Fruit fly (Drosophila melanogaster) whole organism, embryonic: ENCODE results near the gene CG13008.
A peak's percentile ranks its signal among the peaks of the same experiment; 100 is the strongest.

Source experiments
- BtbVII ChIP-seq: fragments of 200-800 bp; sonication (Bioruptor generic); optimal IDR thresholded peaks from 3 replicates; lab custom pipeline; 2017; ENCODE audit warnings: missing biosample characterization, mild to moderate bottlenecking, missing genetic modification characterization
- CG10959 ChIP-seq: fragments of 200-800 bp; sonication (Bioruptor generic); IDR thresholded peaks from 2 replicates; pipeline ENCODE4 v1.3.6; 2022; ENCODE audit warnings: missing biosample characterization, missing genetic modification characterization
- CG12155 ChIP-seq: fragments of 200-800 bp; sonication (Bioruptor generic); optimal IDR thresholded peaks from 3 replicates; lab custom pipeline; 2016; ENCODE audit warnings: missing biosample characterization, missing genetic modification characterization
- CG13424 ChIP-seq: fragments of 200-800 bp; sonication (Bioruptor generic); optimal IDR thresholded peaks from 2 replicates; lab custom pipeline; 2019; ENCODE audit warnings: missing biosample characterization, mild to moderate bottlenecking, missing genetic modification characterization, moderate library complexity
- CG14710 ChIP-seq: fragments of 200-800 bp; sonication (Bioruptor generic); optimal IDR thresholded peaks from 3 replicates; lab custom pipeline; 2019; ENCODE audit warnings: missing biosample characterization, mild to moderate bottlenecking, missing genetic modification characterization, moderate library complexity
- CG14965 ChIP-seq: fragments of 200-800 bp; sonication (Bioruptor generic); optimal IDR thresholded peaks from 2 replicates; lab custom pipeline; 2016; ENCODE audit warnings: missing biosample characterization, missing genetic modification characterization, borderline replicate concordance
- CG1603 ChIP-seq: fragments of 200-800 bp; sonication (Bioruptor generic); optimal IDR thresholded peaks from 2 replicates; lab custom pipeline; 2019; ENCODE audit warnings: missing biosample characterization, mild to moderate bottlenecking, missing genetic modification characterization, moderate library complexity
- CG18476 ChIP-seq: fragments of 200-800 bp; sonication (Bioruptor generic); optimal IDR thresholded peaks from 2 replicates; lab custom pipeline; 2016; ENCODE audit warnings: missing biosample characterization, mild to moderate bottlenecking, missing genetic modification characterization
- CG3065 ChIP-seq: fragments of 200-800 bp; sonication (Bioruptor generic); optimal IDR thresholded peaks from 2 replicates; lab custom pipeline; 2016; ENCODE audit warnings: missing biosample characterization, missing genetic modification characterization
- CG31365 ChIP-seq: fragments of 200-800 bp; sonication (Bioruptor generic); optimal IDR thresholded peaks from 2 replicates; lab custom pipeline; 2018; ENCODE audit warnings: missing biosample characterization, mild to moderate bottlenecking, missing genetic modification characterization
- CG33213 ChIP-seq: fragments of 200-800 bp; sonication (Bioruptor generic); optimal IDR thresholded peaks from 3 replicates; lab custom pipeline; 2016; ENCODE audit warnings: missing biosample characterization, missing genetic modification characterization
- CG34376 ChIP-seq: fragments of 200-800 bp; sonication (Bioruptor generic); optimal IDR thresholded peaks from 2 replicates; lab custom pipeline; 2018; ENCODE audit warnings: missing biosample characterization, mild to moderate bottlenecking, missing genetic modification characterization
- CG5245 ChIP-seq: fragments of 200-800 bp; sonication (Bioruptor generic); optimal IDR thresholded peaks from 3 replicates; lab custom pipeline; 2016; ENCODE audit warnings: missing biosample characterization, missing genetic modification characterization
- CG6175 ChIP-seq: fragments of 200-800 bp; sonication (Bioruptor generic); IDR thresholded peaks from 3 replicates; pipeline ENCODE4 v1.3.6; 2022; ENCODE audit warnings: missing biosample characterization, missing genetic modification characterization
- CG6813 ChIP-seq: fragments of 200-800 bp; sonication (Bioruptor generic); optimal IDR thresholded peaks from 2 replicates; lab custom pipeline; 2017; ENCODE audit warnings: missing biosample characterization, missing genetic modification characterization, mild to moderate bottlenecking, moderate library complexity, missing genetic modification reagents
- CG7963 ChIP-seq: fragments of 200-800 bp; sonication (Bioruptor generic); IDR thresholded peaks from 3 replicates; pipeline ENCODE4 v1.3.6; 2022; ENCODE audit warnings: missing biosample characterization, missing genetic modification characterization; ENCODE audit not compliant: partially characterized antibody
- CG8765 ChIP-seq: fragments of 200-800 bp; sonication (Bioruptor generic); IDR thresholded peaks from 2 replicates; pipeline ENCODE4 v1.3.6; 2022; ENCODE audit warnings: missing biosample characterization, missing genetic modification characterization
- CG9817 ChIP-seq: fragments of 200-800 bp; sonication (Bioruptor generic); optimal IDR thresholded peaks from 2 replicates; lab custom pipeline; 2018; ENCODE audit warnings: missing biosample characterization, mild to moderate bottlenecking, missing genetic modification characterization, moderate library complexity
- CG9932 ChIP-seq: fragments of 200-800 bp; sonication (Bioruptor generic); IDR thresholded peaks from 2 replicates; pipeline ENCODE4 v1.3.6; 2022; ENCODE audit warnings: missing biosample characterization, missing genetic modification characterization
- CTCF ChIP-seq: fragments of 200-800 bp; sonication (Bioruptor generic); optimal IDR thresholded peaks from 2 replicates; lab custom pipeline; 2017; ENCODE audit warnings: missing biosample characterization, mild to moderate bottlenecking, missing genetic modification characterization, moderate library complexity
- Dip3 ChIP-seq: fragments of 200-800 bp; sonication (Bioruptor generic); optimal IDR thresholded peaks from 3 replicates; lab custom pipeline; 2016; ENCODE audit warnings: missing biosample characterization, missing genetic modification characterization
- E2f2 ChIP-seq: fragments of 200-800 bp; sonication (Bioruptor generic); IDR thresholded peaks from 2 replicates; pipeline ENCODE4 v1.3.6; 2022; ENCODE audit warnings: missing biosample characterization, missing genetic modification characterization
- ERR ChIP-seq: fragments of 200-800 bp; sonication (Bioruptor generic); optimal IDR thresholded peaks from 2 replicates; lab custom pipeline; 2016; ENCODE audit warnings: missing biosample characterization, missing genetic modification characterization
- Gsc ChIP-seq: fragments of 200-800 bp; sonication (Bioruptor generic); IDR thresholded peaks from 2 replicates; pipeline ENCODE4 v1.3.6; 2022; ENCODE audit warnings: missing biosample characterization, missing genetic modification characterization
- H15 ChIP-seq: fragments of 200-800 bp; sonication (Bioruptor generic); IDR thresholded peaks from 3 replicates; pipeline ENCODE4 v1.3.6; 2022; ENCODE audit warnings: missing biosample characterization, missing genetic modification characterization
- HLH3B ChIP-seq: fragments of 200-800 bp; sonication (Bioruptor generic); IDR thresholded peaks from 2 replicates; pipeline ENCODE4 v1.3.6; 2022; ENCODE audit warnings: missing biosample characterization, missing genetic modification characterization
- HmgD ChIP-seq: fragments of 200-800 bp; sonication (Bioruptor generic); optimal IDR thresholded peaks from 3 replicates; lab custom pipeline; 2016; ENCODE audit warnings: missing biosample characterization, missing genetic modification characterization
- Mad ChIP-seq: fragments of 200-800 bp; sonication (Bioruptor generic); optimal IDR thresholded peaks from 2 replicates; lab custom pipeline; 2016; ENCODE audit warnings: missing biosample characterization, missing genetic modification characterization
- NC2β ChIP-seq: fragments of 200-800 bp; sonication (Bioruptor generic); optimal IDR thresholded peaks from 2 replicates; lab custom pipeline; 2016; ENCODE audit warnings: missing biosample characterization, missing genetic modification characterization
- Six4 ChIP-seq: fragments of 200-800 bp; sonication (Bioruptor generic); optimal IDR thresholded peaks from 2 replicates; lab custom pipeline; 2016; ENCODE audit warnings: missing biosample characterization, missing genetic modification characterization
- Xbp1 ChIP-seq: fragments of 200-800 bp; sonication (Bioruptor generic); optimal IDR thresholded peaks from 3 replicates; lab custom pipeline; 2016; ENCODE audit warnings: missing biosample characterization, mild to moderate bottlenecking, missing genetic modification characterization
- btn ChIP-seq: fragments of 200-800 bp; sonication (Bioruptor generic); optimal IDR thresholded peaks from 2 replicates; lab custom pipeline; 2016; ENCODE audit warnings: missing biosample characterization, missing genetic modification characterization
- cas ChIP-seq: fragments of 200-800 bp; sonication (Bioruptor generic); IDR thresholded peaks from 2 replicates; pipeline ENCODE4 v1.3.6; 2022; ENCODE audit warnings: missing biosample characterization, missing genetic modification characterization
- cato ChIP-seq: fragments of 200-800 bp; sonication (Bioruptor generic); optimal IDR thresholded peaks from 2 replicates; lab custom pipeline; 2016; ENCODE audit warnings: missing biosample characterization, missing genetic modification characterization, borderline replicate concordance
- chif ChIP-seq, 2 experiments: fragments of 200-800 bp; sonication (Bioruptor generic); optimal IDR thresholded peaks; 3 replicates each; lab custom pipeline; 2016; ENCODE audit warnings: missing biosample characterization in 2 of 2, missing genetic modification characterization in 2 of 2
- ci ChIP-seq: fragments of 200-800 bp; sonication (Bioruptor generic); IDR thresholded peaks from 3 replicates; pipeline ENCODE4 v1.3.6; 2022; ENCODE audit warnings: missing biosample characterization, missing genetic modification characterization
- crol ChIP-seq: fragments of 200-800 bp; sonication (Bioruptor generic); IDR thresholded peaks from 2 replicates; pipeline ENCODE4 v1.3.6; 2022; ENCODE audit warnings: missing biosample characterization, missing genetic modification characterization
- da ChIP-seq: fragments of 200-800 bp; sonication (Bioruptor generic); optimal IDR thresholded peaks from 2 replicates; lab custom pipeline; 2016; ENCODE audit warnings: missing biosample characterization, missing genetic modification characterization
- fd3F ChIP-seq: fragments of 200-800 bp; sonication (Bioruptor generic); optimal IDR thresholded peaks from 2 replicates; lab custom pipeline; 2018; ENCODE audit warnings: missing biosample characterization, mild to moderate bottlenecking, missing genetic modification characterization, moderate library complexity
- gce ChIP-seq: fragments of 200-800 bp; sonication (Bioruptor generic); IDR thresholded peaks from 3 replicates; pipeline ENCODE4 v1.3.6; 2022; ENCODE audit warnings: missing biosample characterization, missing genetic modification characterization
- gsb ChIP-seq: fragments of 200-800 bp; sonication (Bioruptor generic); IDR thresholded peaks from 2 replicates; pipeline ENCODE4 v1.3.6; 2022; ENCODE audit warnings: missing biosample characterization, missing genetic modification characterization
- hkb ChIP-seq, 2 experiments: fragments of 200-800 bp in 1 of 2; fragments of >200 bp in 1 of 2; sonication (Bioruptor generic) in 1 of 2; IDR thresholded peaks in 1 of 2; optimal IDR thresholded peaks in 1 of 2; 2 replicates each; pipeline versions ENCODE4 v1.3.6 to Lab custom; 2017 to 2022; ENCODE audit warnings: missing biosample characterization in 1 of 2, missing genetic modification characterization in 1 of 2
- hth ChIP-seq: fragments of >200 bp; optimal IDR thresholded peaks from 2 replicates; lab custom pipeline; 2017; ENCODE audit warnings: inconsistent platforms
- kah ChIP-seq: fragments of 200-800 bp; sonication (Bioruptor generic); optimal IDR thresholded peaks from 2 replicates; lab custom pipeline; 2018; ENCODE audit warnings: missing biosample characterization, mild to moderate bottlenecking, missing genetic modification characterization
- mld ChIP-seq: fragments of 200-800 bp; sonication (Bioruptor generic); IDR thresholded peaks from 3 replicates; pipeline ENCODE4 v1.3.6; 2022; ENCODE audit warnings: missing biosample characterization, missing genetic modification characterization; ENCODE audit not compliant: partially characterized antibody
- scrt ChIP-seq: fragments of 200-800 bp; sonication (Bioruptor generic); optimal IDR thresholded peaks from 2 replicates; lab custom pipeline; 2018; ENCODE audit warnings: missing biosample characterization, mild to moderate bottlenecking, missing genetic modification characterization, moderate library complexity
- sisA ChIP-seq: fragments of 200-800 bp; sonication (Bioruptor generic); IDR thresholded peaks from 2 replicates; pipeline ENCODE4 v1.3.6; 2022; ENCODE audit warnings: missing biosample characterization, missing genetic modification characterization
- tin ChIP-seq: fragments of 200-800 bp; sonication (Bioruptor generic); optimal IDR thresholded peaks from 3 replicates; lab custom pipeline; 2016; ENCODE audit warnings: missing biosample characterization, missing genetic modification characterization
- ttk ChIP-seq: fragments of 200-800 bp; sonication (Bioruptor generic); IDR thresholded peaks from 2 replicates; pipeline ENCODE4 v2.1.2; 2022; ENCODE audit warnings: missing biosample characterization, missing genetic modification characterization

Gene CG13008

DNA sequence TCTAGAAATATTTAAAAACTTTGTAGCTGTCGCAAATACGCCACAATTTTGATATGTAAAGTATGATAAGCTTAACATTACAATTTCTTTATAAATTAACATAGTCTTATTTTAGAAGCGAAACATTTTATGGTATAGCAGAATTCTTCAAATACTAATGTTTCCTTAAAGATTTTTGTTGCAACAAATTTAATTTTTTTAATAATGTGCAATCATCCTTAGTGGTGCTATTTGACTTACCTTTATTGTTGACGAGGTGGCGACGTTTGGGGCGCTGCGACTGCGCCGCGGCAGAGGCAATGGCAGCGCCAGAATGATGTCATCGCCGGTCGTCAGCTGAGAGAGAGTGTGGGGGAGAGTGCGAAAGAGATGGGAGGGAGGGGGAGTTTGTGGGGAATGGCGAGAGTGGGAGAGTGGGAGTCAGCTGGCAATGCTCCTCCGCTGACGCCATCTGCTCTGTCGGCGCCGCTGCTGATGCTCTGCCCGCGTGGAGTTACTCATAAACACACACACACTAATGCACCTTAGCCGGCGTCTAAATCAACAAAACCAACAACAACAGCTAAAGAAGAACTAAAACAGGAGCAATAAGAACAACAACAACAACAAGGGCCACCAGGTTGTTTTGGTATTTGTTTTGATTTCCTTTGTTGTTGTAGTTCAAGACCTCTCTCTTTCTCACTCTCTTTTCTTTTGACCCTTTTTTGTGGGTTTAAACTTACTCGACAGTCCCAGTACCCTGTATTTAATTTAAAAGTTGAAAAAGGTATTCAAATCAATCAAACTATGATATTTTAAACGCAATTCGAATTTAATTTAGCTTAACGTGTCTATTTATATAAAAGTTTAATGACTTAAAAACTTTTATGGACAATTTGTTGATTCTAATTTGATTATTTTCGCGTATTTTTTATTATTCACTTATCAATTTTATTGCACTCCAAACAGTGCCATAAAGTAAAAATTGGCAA, 12.4 kb downstream of the CG13008 start (continued):
- TF ChIP-seq BtbVII (peak; percentile 64), fd3F (GFP tag; lab: Kevin White, UChicago) (no peak), ttk (GFP tag; lab: Robert Waterston, UW) (peak; percentile 60), CG9817 (tag; lab: Kevin White, UChicago) (peak; percentile 69), hkb (optimal IDR thresholded peaks at IDR 0.05; lab: Kevin White, UChicago) (no peak), hkb (GFP tag; IDR thresholded peaks at IDR 0.05; lab: Robert Waterston, UW) (peak; percentile 83), btn (no peak), CG33213 (GFP tag; lab: Kevin White, UChicago) (no peak), E2f2 (GFP tag; lab: Robert Waterston, UW) (peak; percentile 53; the same call in 1 of the 2 replicates), Six4 (GFP tag; lab: Kevin White, UChicago) (peak; percentile 8), cato (no peak), mld (no peak), H15 (peak; percentile 63; the same call in 1 of the 3 replicates), CG13424 (tag; lab: Kevin White, UChicago) (peak; percentile 85), CG34376 (GFP tag; lab: Kevin White, UChicago) (no peak), CG14965 (GFP tag; lab: Kevin White, UChicago) (no peak), tin (peak; percentile 27), Mad (GFP tag; lab: Kevin White, UChicago) (peak; percentile 38), CG10959 (0 out of 2 replicates have a peak, but pooled peaks have one; percentile 24), HmgD (GFP tag; lab: Kevin White, UChicago) (no peak), chif (GFP tag; optimal IDR thresholded peaks at IDR 0.05; lab: Kevin White, UChicago) (peak; percentile 41 to 58), CG14710 (tag; lab: Kevin White, UChicago) (peak; percentile 31), CG1603 (tag; lab: Kevin White, UChicago) (no peak), CG3065 (no peak), CG9932 (GFP tag; lab: Robert Waterston, UW) (peak; percentile 66), sisA (peak; percentile 56), CG8765 (GFP tag; lab: Robert Waterston, UW) (no peak), hth (lab: Kevin White, UChicago) (no peak), Gsc (GFP tag; lab: Robert Waterston, UW) (no peak), CG5245 (no peak), crol (GFP tag; lab: Robert Waterston, UW) (peak; percentile 93), gsb (GFP tag; lab: Robert Waterston, UW) (0 out of 2 replicates have a peak, but pooled peaks have one; percentile 27), CG6175 (GFP tag; lab: Robert Waterston, UW) (no peak), kah (peak; percentile 30), da (GFP tag; lab: Kevin White, UChicago) (peak; percentile 11), Dip3 (GFP tag; lab: Kevin White, UChicago) (no peak), Xbp1 (peak; percentile 73), CG12155 (GFP tag; lab: Kevin White, UChicago) (peak; percentile 47), ERR (GFP tag; lab: Kevin White, UChicago) (peak; percentile 2), HLH3B (GFP tag; lab: Robert Waterston, UW) (peak; percentile 54), gce (GFP tag; lab: Robert Waterston, UW) (no peak), CTCF (peak; percentile 48), cas (no peak), CG31365 (no peak), NC2β (GFP tag; lab: Kevin White, UChicago) (peak; percentile 21), CG18476 (peak; percentile 6), ci (GFP tag; lab: Robert Waterston, UW) (peak; percentile 80), CG7963 (no peak), scrt (GFP tag; lab: Kevin White, UChicago) (peak; percentile 24), CG6813 (GFP tag; lab: Kevin White, UChicago) (peak; percentile 20)
